Fruit fly (Drosophila melanogaster): ENCODE data around the gene dl.

dl gene

DNA sequence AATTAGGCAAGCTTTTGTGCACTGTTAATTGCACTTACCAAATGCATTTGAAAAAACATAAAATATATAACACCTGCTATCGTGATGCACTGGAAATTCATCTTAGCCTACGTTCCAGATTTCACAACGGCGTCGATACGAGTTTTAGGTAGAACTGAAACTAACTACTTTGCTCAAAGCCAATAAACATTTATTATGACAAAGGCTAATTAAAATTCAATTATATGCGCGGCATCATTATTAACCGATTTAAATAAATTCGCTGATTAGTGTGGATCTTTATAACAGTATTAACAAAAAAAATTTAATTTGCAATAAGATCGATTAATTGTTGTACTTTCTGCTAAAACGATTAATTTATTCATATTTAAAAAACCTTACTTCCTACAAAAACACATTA, 13.7 kb downstream of the dl start, which contains the start of gene CG33928:
Gene CG33928, minus strand, starts transcription at position 101 of the 400 bp plus-strand sequence.
- TF ChIP-seq psq (optimal IDR thresholded peaks at IDR 0.05) (no peak), pan (optimal IDR thresholded peaks at IDR 0.05) (no peak), Dll (optimal IDR thresholded peaks at IDR 0.05) (no peak), EcR (GFP tag; optimal IDR thresholded peaks at IDR 0.05) (no peak), CG8478 (optimal IDR thresholded peaks at IDR 0.05) (no peak)

DNA sequence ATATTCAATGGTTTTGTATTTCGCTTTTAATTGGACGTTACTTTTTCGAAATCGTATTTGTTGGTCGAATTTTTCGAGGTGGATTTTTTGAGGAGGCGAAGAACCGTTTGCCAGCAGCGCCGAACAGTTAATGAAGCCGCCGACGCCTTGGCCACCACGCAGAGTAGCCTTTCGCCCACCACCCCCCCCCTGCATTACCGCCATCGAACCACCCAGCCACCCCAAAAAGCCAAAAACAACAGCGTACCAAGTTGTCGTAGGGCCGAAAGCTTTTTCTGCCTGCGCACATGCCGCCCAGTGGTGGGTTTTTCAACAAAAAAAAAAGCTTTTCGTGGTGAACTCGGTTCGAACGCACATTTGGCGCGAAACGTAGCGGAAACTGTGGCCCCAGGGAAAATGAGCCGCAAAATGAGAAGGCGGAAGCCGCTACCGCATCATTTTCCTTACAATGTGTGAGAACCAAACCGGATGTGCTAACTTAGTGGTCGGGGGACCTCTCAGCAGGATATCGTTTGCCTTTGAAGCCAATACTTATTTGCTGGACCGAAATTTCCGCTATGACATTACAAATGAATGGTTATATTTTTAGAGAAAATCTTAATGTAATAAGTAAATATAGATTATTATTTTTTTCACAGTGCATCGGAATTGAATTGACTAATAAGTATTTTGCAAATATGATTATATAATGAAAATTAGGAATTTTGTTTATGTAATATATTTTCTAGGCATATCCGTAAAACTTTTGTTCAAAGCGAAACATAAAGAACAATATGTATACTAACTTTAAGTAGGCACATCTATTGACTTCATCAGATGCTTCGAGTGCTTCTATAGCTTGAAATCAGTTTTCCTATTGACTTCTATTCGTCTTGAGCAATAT, 16.9 kb downstream of the dl start, which contains the start of the genes Dif and CG5043:
Gene Dif, minus strand, starts transcription at position 132 of the 883 bp plus-strand sequence.
Gene CG5043, plus strand, starts transcription at position 833 of the 883 bp plus-strand sequence.
- TF ChIP-seq pan (optimal IDR thresholded peaks at IDR 0.05) (no peak), CG8478 (optimal IDR thresholded peaks at IDR 0.05) (no peak), EcR (GFP tag; optimal IDR thresholded peaks at IDR 0.05) (no peak), psq (optimal IDR thresholded peaks at IDR 0.05) (no peak), usp (GFP tag; optimal IDR thresholded peaks at IDR 0.05) (no peak), Dll (optimal IDR thresholded peaks at IDR 0.05) (no peak)

DNA sequence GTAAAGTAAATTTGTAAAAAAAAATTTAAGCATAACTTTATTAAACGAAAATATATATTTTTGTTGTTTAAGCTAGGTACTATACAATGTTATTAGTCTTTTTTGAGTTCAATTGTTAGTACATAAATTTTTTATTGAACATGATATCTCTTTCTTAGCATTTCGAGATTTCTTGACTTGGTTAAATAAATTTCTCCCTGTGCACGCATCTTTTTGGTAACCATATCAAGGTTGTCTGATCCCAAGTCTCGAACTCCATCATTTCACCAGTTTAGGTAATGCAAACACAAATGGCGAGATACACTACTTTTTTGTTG, 18.8 kb downstream of the dl start:
- TF ChIP-seq usp (GFP tag; optimal IDR thresholded peaks at IDR 0.05) = no peak
- TF ChIP-seq EcR (GFP tag; optimal IDR thresholded peaks at IDR 0.05) = no peak
- no peak for TF ChIP-seq Dll (optimal IDR thresholded peaks at IDR 0.05)
- no peak for TF ChIP-seq pan (optimal IDR thresholded peaks at IDR 0.05)
- no peak for TF ChIP-seq CG8478 (optimal IDR thresholded peaks at IDR 0.05)
- no peak for TF ChIP-seq psq (optimal IDR thresholded peaks at IDR 0.05)

DNA sequence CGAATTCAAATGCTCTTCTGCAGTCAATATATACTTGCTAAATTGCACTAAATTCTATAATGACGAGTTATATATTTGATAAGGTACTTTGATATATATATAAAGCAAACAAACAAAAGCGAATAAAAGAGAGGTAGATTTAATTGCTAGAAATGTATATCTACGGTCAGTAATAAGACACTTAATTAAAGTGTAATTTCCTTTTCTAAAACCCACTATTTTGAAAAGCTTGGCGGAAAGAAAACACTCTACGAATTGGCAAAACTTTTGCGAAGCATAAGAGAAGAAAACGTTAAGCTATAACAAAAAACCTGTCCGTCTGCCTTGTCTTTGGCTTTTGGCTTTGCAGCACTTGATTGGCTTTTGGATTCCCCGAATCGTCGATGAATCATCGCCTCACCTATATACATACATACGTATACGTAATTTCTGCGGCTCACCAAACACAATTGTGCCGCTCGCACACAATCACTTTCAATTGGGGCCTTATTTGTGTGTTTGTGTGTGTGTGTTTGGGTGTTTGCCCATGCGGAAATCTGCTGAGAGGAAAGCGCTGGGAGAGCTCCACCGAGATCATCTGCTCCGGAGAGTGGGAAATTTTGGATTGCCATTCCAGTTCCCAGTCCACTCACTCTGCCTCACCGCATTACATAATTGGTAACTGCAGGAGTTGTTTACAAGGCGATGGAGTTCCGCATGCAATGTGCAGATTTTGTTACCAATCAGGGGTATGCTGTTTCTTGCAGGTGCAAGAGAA, 19.4 kb downstream of the dl start:
- no peak for TF ChIP-seq pan (optimal IDR thresholded peaks at IDR 0.05)
- TF ChIP-seq psq (optimal IDR thresholded peaks at IDR 0.05) = no peak
- TF ChIP-seq CG8478 (optimal IDR thresholded peaks at IDR 0.05) = no peak
- TF ChIP-seq usp (GFP tag; optimal IDR thresholded peaks at IDR 0.05) = no peak
- no peak for TF ChIP-seq EcR (GFP tag; optimal IDR thresholded peaks at IDR 0.05)
- no peak for TF ChIP-seq Dll (optimal IDR thresholded peaks at IDR 0.05)

DNA sequence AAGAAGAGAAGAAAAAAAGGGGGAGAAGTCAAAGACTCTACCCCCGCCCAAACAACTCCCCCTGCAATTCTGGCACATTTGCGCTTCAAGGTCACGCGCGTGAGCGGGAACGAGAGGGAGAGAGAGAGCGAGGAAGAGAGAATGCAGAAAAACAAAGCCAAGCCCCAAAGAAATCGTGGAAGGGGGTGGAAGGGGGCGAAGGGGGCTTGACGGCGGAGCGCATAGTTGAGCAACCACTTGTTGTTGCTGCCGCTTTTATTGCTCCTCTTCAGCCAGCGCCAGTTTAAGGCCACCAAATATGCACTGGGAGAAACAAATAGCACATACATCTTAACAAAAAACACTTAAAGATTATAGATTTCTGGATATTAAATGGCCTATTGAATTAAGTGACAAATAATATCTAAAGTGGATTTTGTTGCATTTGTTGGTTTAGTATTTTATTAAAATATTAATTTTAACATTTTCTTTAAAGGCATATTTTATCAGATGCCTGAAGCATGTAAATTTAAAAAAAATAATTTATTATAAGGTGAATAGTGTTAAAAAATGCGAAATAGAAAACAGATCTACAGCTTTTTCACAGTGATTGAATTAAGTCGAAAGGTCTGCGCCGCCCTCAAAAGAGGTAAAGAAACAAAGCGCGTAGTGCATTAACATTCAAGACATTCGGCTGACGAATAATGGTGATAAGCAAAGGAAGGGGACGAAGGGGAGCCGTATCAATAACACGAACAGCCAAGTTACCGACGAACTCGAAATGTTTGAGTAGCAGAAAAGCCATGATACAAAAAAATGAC, 20.2 kb downstream of the dl start:
- TF ChIP-seq Dll (optimal IDR thresholded peaks at IDR 0.05) (no peak), CG8478 (optimal IDR thresholded peaks at IDR 0.05) (no peak), EcR (GFP tag; optimal IDR thresholded peaks at IDR 0.05) (peak; percentile 60 to 70), usp (GFP tag; optimal IDR thresholded peaks at IDR 0.05) (no peak), psq (optimal IDR thresholded peaks at IDR 0.05) (no peak), pan (optimal IDR thresholded peaks at IDR 0.05) (no peak)

DNA sequence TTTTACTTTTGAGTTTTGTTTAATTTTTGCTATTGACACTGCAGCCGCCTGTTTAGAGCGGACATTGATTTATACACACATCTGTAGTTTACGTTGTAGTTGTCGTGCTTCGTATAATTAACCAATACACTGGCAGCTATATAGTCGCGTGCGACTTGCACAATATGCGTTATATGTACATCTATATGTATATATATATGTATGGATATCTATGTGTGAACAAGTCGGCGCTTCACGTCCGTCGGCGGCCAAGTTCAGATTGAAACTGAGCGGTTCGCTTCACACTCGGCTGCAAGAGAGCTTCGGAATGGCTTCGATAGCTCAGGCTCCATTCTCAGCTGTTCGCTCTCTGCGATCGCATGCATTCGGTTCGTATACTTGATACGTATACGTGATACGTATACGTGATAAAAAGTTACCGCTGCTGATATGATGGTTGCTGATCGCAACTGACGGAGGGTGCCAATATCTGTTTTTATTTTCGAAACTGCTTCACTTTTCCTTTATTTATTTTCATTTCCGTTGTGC, 22.2 kb downstream of the dl start:
- no peak for TF ChIP-seq usp (GFP tag; optimal IDR thresholded peaks at IDR 0.05)
- no peak for TF ChIP-seq CG8478 (optimal IDR thresholded peaks at IDR 0.05)
- TF ChIP-seq Dll (optimal IDR thresholded peaks at IDR 0.05) = no peak
- TF ChIP-seq pan (optimal IDR thresholded peaks at IDR 0.05) = no peak
- TF ChIP-seq psq (optimal IDR thresholded peaks at IDR 0.05) = no peak

DNA sequence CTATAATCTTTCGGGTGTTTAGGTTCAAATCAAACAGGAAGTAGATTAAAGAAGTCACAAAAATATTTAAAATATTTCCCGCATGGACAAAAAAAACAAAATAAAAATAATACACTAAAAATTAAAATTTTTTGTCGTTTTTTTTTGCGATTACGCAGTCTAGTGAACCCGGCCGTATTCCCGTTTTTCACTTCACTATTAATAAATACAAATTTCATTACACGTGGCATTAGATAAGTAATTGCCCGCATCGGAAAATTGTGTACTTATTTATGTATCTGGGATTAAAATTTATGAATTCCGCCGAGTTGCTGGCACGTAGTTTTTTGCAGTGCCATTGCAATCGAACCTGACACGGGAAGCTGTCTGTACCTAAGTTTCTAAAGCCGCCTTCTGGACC, 23.0 kb downstream of the dl start:
- TF ChIP-seq pan (optimal IDR thresholded peaks at IDR 0.05) (no peak), psq (optimal IDR thresholded peaks at IDR 0.05) (no peak), CG8478 (optimal IDR thresholded peaks at IDR 0.05) (no peak), Dll (optimal IDR thresholded peaks at IDR 0.05) (no peak), usp (GFP tag; optimal IDR thresholded peaks at IDR 0.05) (no peak), EcR (GFP tag; optimal IDR thresholded peaks at IDR 0.05) (no peak)

DNA sequence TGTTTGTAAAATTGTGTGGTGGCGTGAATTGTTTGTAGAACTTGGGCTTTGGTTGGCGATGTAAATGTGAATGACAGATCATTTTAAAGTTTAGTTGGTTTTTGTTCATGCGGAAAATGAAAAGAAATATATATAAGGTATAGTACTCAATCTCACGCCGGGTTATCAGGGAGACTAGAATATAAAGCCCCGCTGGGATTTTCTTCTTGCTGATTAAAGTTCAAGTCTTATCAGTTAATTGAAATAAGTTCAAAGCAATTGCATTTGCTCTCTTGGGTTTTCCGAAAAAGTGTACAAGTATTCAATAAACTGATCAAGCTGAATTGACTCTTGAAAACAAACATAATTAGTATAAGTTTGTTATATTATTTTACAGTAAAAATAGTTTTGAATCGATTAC, 24.8 kb downstream of the dl start:
- TF ChIP-seq Dll (optimal IDR thresholded peaks at IDR 0.05) = no peak
- TF ChIP-seq EcR (GFP tag; optimal IDR thresholded peaks at IDR 0.05) = no peak
- TF ChIP-seq psq (optimal IDR thresholded peaks at IDR 0.05) = no peak
- TF ChIP-seq usp (GFP tag; optimal IDR thresholded peaks at IDR 0.05) = no peak
- no peak for TF ChIP-seq CG8478 (optimal IDR thresholded peaks at IDR 0.05)
- TF ChIP-seq pan (optimal IDR thresholded peaks at IDR 0.05) = no peak

DNA sequence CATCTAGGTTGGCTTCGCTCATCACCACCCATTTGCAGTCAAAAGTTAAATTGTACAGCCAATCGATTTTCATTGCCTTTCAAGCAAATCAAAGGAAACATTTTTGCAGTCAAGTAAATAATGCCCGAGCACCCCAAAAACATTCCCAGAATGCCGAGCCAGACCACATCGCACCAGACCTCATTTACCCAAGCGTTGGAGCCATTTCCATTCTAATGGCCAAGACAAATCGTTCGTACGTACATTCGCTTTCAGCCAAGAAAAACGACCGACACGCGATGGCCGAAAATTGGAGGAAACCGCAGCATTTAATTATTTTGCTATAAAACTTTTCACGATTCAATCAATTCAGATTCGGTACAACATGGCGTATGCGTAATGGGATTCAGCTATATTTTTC, 25.2 kb downstream of the dl start:
- no peak for TF ChIP-seq CG8478 (optimal IDR thresholded peaks at IDR 0.05)
- TF ChIP-seq Dll (optimal IDR thresholded peaks at IDR 0.05) = no peak
- no peak for TF ChIP-seq psq (optimal IDR thresholded peaks at IDR 0.05)
- TF ChIP-seq EcR (GFP tag; optimal IDR thresholded peaks at IDR 0.05) = no peak
- TF ChIP-seq pan (optimal IDR thresholded peaks at IDR 0.05) = no peak
- no peak for TF ChIP-seq usp (GFP tag; optimal IDR thresholded peaks at IDR 0.05)

DNA sequence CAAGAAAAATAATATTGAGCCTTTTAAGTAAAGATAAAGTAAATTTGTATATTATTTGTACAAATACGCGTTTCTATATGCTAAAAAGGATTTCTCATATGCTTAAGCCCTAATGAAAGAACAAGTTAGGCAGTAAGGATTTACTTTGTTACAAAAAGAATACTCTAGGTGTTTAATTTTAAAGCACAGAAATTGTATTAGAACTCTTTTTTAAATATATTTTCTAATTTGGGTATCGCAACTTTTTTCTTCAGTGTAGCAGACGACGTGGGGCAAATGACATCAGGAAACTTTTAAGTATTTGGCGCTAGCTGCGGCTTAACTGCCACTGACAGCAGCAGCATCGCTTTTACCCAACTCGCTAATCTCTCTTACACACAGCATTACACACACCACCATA, 28.1 kb downstream of the dl start:
- TF ChIP-seq pan (optimal IDR thresholded peaks at IDR 0.05) = no peak
- no peak for TF ChIP-seq psq (optimal IDR thresholded peaks at IDR 0.05)
- no peak for TF ChIP-seq CG8478 (optimal IDR thresholded peaks at IDR 0.05)
- TF ChIP-seq Dll (optimal IDR thresholded peaks at IDR 0.05) = no peak
- no peak for TF ChIP-seq EcR (GFP tag; optimal IDR thresholded peaks at IDR 0.05)
- no peak for TF ChIP-seq usp (GFP tag; optimal IDR thresholded peaks at IDR 0.05)

DNA sequence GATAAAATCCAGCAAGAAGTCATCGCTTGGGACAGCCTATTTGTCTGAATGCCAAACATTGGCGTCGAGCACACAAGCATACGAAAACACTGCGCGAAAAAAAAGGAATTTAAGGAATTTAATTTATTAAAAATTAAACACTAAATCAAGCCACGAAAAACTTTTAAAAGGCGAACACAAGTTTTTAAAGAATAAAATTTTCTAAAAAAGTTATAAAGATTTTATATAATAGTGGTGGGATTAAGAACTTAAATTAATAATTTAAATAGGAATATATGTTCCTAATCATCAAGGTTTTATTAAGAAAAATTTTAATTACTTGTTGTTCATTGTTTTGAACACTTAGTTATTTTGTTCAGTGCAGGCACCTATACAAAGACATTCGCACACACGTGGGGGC, 28.8 kb downstream of the dl start:
- TF ChIP-seq CG8478 (optimal IDR thresholded peaks at IDR 0.05) (no peak), psq (optimal IDR thresholded peaks at IDR 0.05) (no peak), EcR (GFP tag; optimal IDR thresholded peaks at IDR 0.05) (no peak), pan (optimal IDR thresholded peaks at IDR 0.05) (no peak), Dll (optimal IDR thresholded peaks at IDR 0.05) (no peak), usp (GFP tag; optimal IDR thresholded peaks at IDR 0.05) (no peak)

Measured in whole organism.